Fruit fly (Drosophila melanogaster) whole organism, pupa: ENCODE results near the gene topi.

Experiments used
- CG8159 ChIP-seq: fragments of 200-800 bp; sonication (Bioruptor generic); optimal IDR thresholded peaks from 3 replicates; lab custom pipeline; 2018; ENCODE audit warnings: missing biosample characterization, mild to moderate bottlenecking, missing genetic modification characterization, moderate library complexity
- Pif1A ChIP-seq: fragments of 200-800 bp; sonication (Bioruptor generic); optimal IDR thresholded peaks from 3 replicates; lab custom pipeline; 2016; ENCODE audit warnings: missing biosample characterization, missing genetic modification characterization
- Pif1B ChIP-seq: fragments of 200-800 bp; sonication (Bioruptor generic); optimal IDR thresholded peaks from 3 replicates; lab custom pipeline; 2016; ENCODE audit warnings: missing biosample characterization, missing genetic modification characterization
- fd96Ca ChIP-seq: fragments of 200-800 bp; sonication (Bioruptor generic); IDR thresholded peaks from 3 replicates; pipeline ENCODE4 v1.3.6; 2022; ENCODE audit warnings: missing biosample characterization, missing genetic modification characterization

DNA sequence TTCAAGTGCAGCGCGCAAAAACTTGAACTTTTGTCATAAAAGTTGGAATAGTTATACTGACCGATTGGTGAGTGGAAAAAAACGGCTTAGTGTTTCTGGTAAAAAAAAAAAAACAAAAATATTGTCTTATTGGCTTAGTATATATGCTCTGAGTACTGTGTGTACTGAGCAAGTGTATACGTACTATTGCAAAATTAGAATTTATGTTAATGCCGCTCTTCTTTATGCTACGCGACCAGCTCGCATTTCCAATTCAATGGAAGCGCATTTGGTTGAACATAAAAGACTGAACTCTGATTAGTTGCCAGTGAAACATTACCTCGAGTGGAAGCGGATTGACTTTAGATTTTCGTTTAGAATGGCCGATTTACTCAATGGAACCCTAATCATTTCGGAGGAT, 37.5 kb downstream of the topi start, which contains the start of gene CG8534:
- TF ChIP-seq fd96Ca (no peak), Pif1A (GFP tag; lab: Kevin White, UChicago) (no peak), CG8159 (tag; lab: Kevin White, UChicago) (no peak), Pif1B (no peak)
